Worm (Caenorhabditis elegans) whole organism, L1 larva: ENCODE measurements around the gene K02D10.8.

Source experiments
- C16A3.4 ChIP-seq: fragments of 150-350 bp; optimal IDR thresholded peaks from 2 replicates; lab custom pipeline; 2014; ENCODE audit warnings: missing biosample characterization, missing genetic modification characterization
- F16B12.6 ChIP-seq: fragments of 150-350 bp; optimal IDR thresholded peaks from 2 replicates; lab custom pipeline; 2014; ENCODE audit warnings: missing biosample characterization, missing genetic modification characterization
- aly-2 ChIP-seq: fragments of 150-350 bp; optimal IDR thresholded peaks from 2 replicates; lab custom pipeline; 2014; ENCODE audit warnings: missing biosample characterization, missing genetic modification characterization
- ama-1 ChIP-seq: fragments of 150-350 bp; optimal IDR thresholded peaks from 2 replicates; lab custom pipeline; 2014
- ceh-82 ChIP-seq, 3 experiments: fragments of 150-350 bp in 1 of 3; sonication (generic microtip) in 2 of 3; optimal IDR thresholded peaks; 2 replicates each; lab custom pipeline; 2014 to 2017; ENCODE audit warnings: missing biosample characterization in 3 of 3, missing genetic modification characterization in 3 of 3
- dsc-1 ChIP-seq: sonication (generic microtip); optimal IDR thresholded peaks from 2 replicates; lab custom pipeline; 2016; ENCODE audit warnings: mild to moderate bottlenecking, missing genetic modification characterization, missing compliant biosample characterization
- efl-1 ChIP-seq, 4 experiments: fragments of 150-350 bp; optimal IDR thresholded peaks in 3 of 4; peaks in 1 of 4; 1 replicate in 1 of 4; 2 replicates in 3 of 4; lab custom pipeline; 2014; ENCODE audit warnings: missing biosample characterization in 2 of 4, missing genetic modification characterization in 2 of 4, missing genetic modification reagents in 2 of 4
- elt-2 ChIP-seq: sonication (generic microtip); optimal IDR thresholded peaks from 2 replicates; lab custom pipeline; 2016; ENCODE audit warnings: missing genetic modification characterization, mild to moderate bottlenecking, inconsistent platforms, missing compliant biosample characterization, missing genetic modification reagents
- fkh-10 ChIP-seq: sonication (generic microtip); optimal IDR thresholded peaks from 2 replicates; lab custom pipeline; 2017; ENCODE audit warnings: missing biosample characterization, missing genetic modification reagents, missing genetic modification characterization
- hlh-17 ChIP-seq: fragments of 200-800 bp; sonication (Bioruptor generic); optimal IDR thresholded peaks from 2 replicates; lab custom pipeline; 2018; ENCODE audit warnings: missing genetic modification characterization, mild to moderate bottlenecking, missing compliant biosample characterization, moderate library complexity, borderline replicate concordance
- hlh-4 ChIP-seq: sonication (generic microtip); optimal IDR thresholded peaks from 2 replicates; lab custom pipeline; 2016; ENCODE audit warnings: mild to moderate bottlenecking, missing genetic modification characterization, missing compliant biosample characterization
- isw-1 ChIP-seq: fragments of 200-800 bp; sonication (Bioruptor generic); IDR thresholded peaks from 2 replicates; pipeline ENCODE4 v1.3.6; 2022; ENCODE audit warnings: missing genetic modification characterization, missing compliant biosample characterization
- jun-1 ChIP-seq: fragments of 150-350 bp; optimal IDR thresholded peaks from 2 replicates; lab custom pipeline; 2014; ENCODE audit warnings: missing biosample characterization, missing genetic modification reagents, missing genetic modification characterization
- lin-14 ChIP-seq: fragments of 200-800 bp; sonication (Bioruptor generic); optimal IDR thresholded peaks from 2 replicates; lab custom pipeline; 2018; ENCODE audit warnings: mild to moderate bottlenecking, missing genetic modification characterization, moderate library complexity, missing compliant biosample characterization
- lin-15B ChIP-seq: fragments of 150-350 bp; sonication (generic microtip); optimal IDR thresholded peaks from 3 replicates; lab custom pipeline; 2014; ENCODE audit warnings: missing biosample characterization, missing genetic modification characterization
- lir-3 ChIP-seq: sonication (generic microtip); optimal IDR thresholded peaks from 2 replicates; lab custom pipeline; 2016; ENCODE audit warnings: mild to moderate bottlenecking, missing genetic modification characterization, moderate library complexity, missing compliant biosample characterization; ENCODE audit not compliant: poor library complexity
- lsy-2 ChIP-seq, 2 experiments: fragments of 150-350 bp; optimal IDR thresholded peaks; 2 replicates each; lab custom pipeline; 2014; ENCODE audit warnings: missing biosample characterization in 2 of 2, missing genetic modification characterization in 2 of 2
- mab-9 ChIP-seq: fragments of 200-800 bp; sonication (Bioruptor generic); IDR thresholded peaks from 2 replicates; pipeline ENCODE4 v1.3.6; 2022; ENCODE audit warnings: missing genetic modification reagents, missing genetic modification characterization, missing compliant biosample characterization
- nhr-11 ChIP-seq: fragments of 150-350 bp; optimal IDR thresholded peaks from 2 replicates; lab custom pipeline; 2014; ENCODE audit warnings: missing biosample characterization, missing genetic modification characterization
- nhr-76 ChIP-seq: sonication (generic microtip); optimal IDR thresholded peaks from 2 replicates; lab custom pipeline; 2017; ENCODE audit warnings: missing biosample characterization, missing genetic modification characterization
- nhr-85 ChIP-seq: sonication (generic microtip); peaks from one replicate; lab custom pipeline; 2016; ENCODE audit warnings: missing genetic modification characterization, inconsistent platforms, missing compliant biosample characterization
- nhr-90 ChIP-seq: sonication (generic microtip); optimal IDR thresholded peaks from 2 replicates; lab custom pipeline; 2016; ENCODE audit warnings: mild to moderate bottlenecking, missing genetic modification characterization, missing compliant biosample characterization; ENCODE audit not compliant: poor library complexity
- pag-3 ChIP-seq: sonication (generic microtip); optimal IDR thresholded peaks from 2 replicates; lab custom pipeline; 2017; ENCODE audit warnings: missing genetic modification characterization, mild to moderate bottlenecking, missing compliant biosample characterization, antibody characterized with exemption, borderline replicate concordance; ENCODE audit not compliant: insufficient read depth
- pqm-1 ChIP-seq: sonication (generic microtip); optimal IDR thresholded peaks from 3 replicates; lab custom pipeline; 2017; ENCODE audit warnings: missing biosample characterization, missing genetic modification characterization
- rnt-1 ChIP-seq: sonication (generic microtip); optimal IDR thresholded peaks from 2 replicates; lab custom pipeline; 2016; ENCODE audit warnings: mild to moderate bottlenecking, missing genetic modification characterization, moderate library complexity, missing compliant biosample characterization
- snpc-4 ChIP-seq: fragments of 150-350 bp; optimal IDR thresholded peaks from 2 replicates; lab custom pipeline; 2014; ENCODE audit warnings: missing biosample characterization, missing genetic modification characterization
- tlp-1 ChIP-seq: fragments of 150-350 bp; optimal IDR thresholded peaks from 2 replicates; lab custom pipeline; 2014; ENCODE audit warnings: missing biosample characterization, missing genetic modification characterization
- unc-130 ChIP-seq: fragments of 150-350 bp; optimal IDR thresholded peaks from 2 replicates; lab custom pipeline; 2017; ENCODE audit warnings: missing biosample characterization, missing genetic modification characterization, inconsistent platforms
- unc-30 ChIP-seq: sonication (generic microtip); optimal IDR thresholded peaks from 2 replicates; lab custom pipeline; 2017; ENCODE audit warnings: missing biosample characterization, missing genetic modification characterization
- unc-86 ChIP-seq: sonication (generic microtip); optimal IDR thresholded peaks from 2 replicates; lab custom pipeline; 2016; ENCODE audit warnings: missing genetic modification characterization, missing compliant biosample characterization
- ztf-4 ChIP-seq: fragments of 150-350 bp; optimal IDR thresholded peaks from 2 replicates; lab custom pipeline; 2014; ENCODE audit warnings: missing biosample characterization, missing genetic modification characterization

Gene K02D10.8

ce11 chrIII:8741276-8741860, 44.8 kb upstream of the K02D10.8 start, which contains the start of gene pdhk-2 (continued):
- no peak for TF ChIP-seq hlh-4 (tag; lab: Kevin White, UChicago)
- peak; percentile 68 for TF ChIP-seq mab-9 (GFP tag; lab: Robert Waterston, UW)
- peak; percentile 88 for TF ChIP-seq ztf-4 (tag; lab: Kevin White, UChicago)
- TF ChIP-seq C16A3.4, result peak; percentile 97
- TF ChIP-seq unc-30 (tag; lab: Kevin White, UChicago), result no peak
- TF ChIP-seq ama-1 (lab: Kevin White, UChicago), result peak; percentile 74
- no peak for TF ChIP-seq pag-3 (tag; lab: Kevin White, UChicago)
- peak; percentile 97 for TF ChIP-seq nhr-90 (tag; lab: Kevin White, UChicago)
- TF ChIP-seq aly-2 (tag; lab: Kevin White, UChicago), result peak; percentile 78
- peak; percentile 94 for TF ChIP-seq unc-86
- TF ChIP-seq ceh-82 (tag; optimal IDR thresholded peaks at IDR 0.05; lab: Kevin White, UChicago), result peak; percentile 93 to 97 (median 94)

- TF ChIP-seq lir-3 (tag; lab: Kevin White, UChicago) (no peak), efl-1 (optimal IDR thresholded peaks at IDR 0.05; lab: Kevin White, UChicago) (no peak), efl-1 (GFP tag; optimal IDR thresholded peaks at IDR 0.05 in 1 of 2; lab: Kevin White, UChicago) (peak in 1 of 2 experiments; percentile 91)
Observed at ce11 chrIII:8741955-8742354, 44.2 kb upstream of the K02D10.8 start.

- TF ChIP-seq fkh-10 (GFP tag; lab: Kevin White, UChicago) (peak; percentile 70), efl-1 (optimal IDR thresholded peaks at IDR 0.05; lab: Kevin White, UChicago) (no peak), efl-1 (GFP tag; optimal IDR thresholded peaks at IDR 0.05 in 1 of 2; lab: Kevin White, UChicago) (peak in 1 of 2 experiments; percentile 72), hlh-17 (no peak)
Observed at ce11 chrIII:8742584-8742983, 43.6 kb upstream of the K02D10.8 start.

ce11 chrIII:8743796-8744404, 42.3 kb upstream of the K02D10.8 start, which contains the start of gene ZK370.6:
TSS of gene ZK370.6 (minus strand) at chrIII:8743846.
- no peak for TF ChIP-seq tlp-1 (tag; lab: Kevin White, UChicago)
- no peak for TF ChIP-seq unc-130 (tag; lab: Kevin White, UChicago)
- no peak for TF ChIP-seq lsy-2 (tag; optimal IDR thresholded peaks at IDR 0.05; lab: Kevin White, UChicago)
- no peak for TF ChIP-seq isw-1
- peak; percentile 16 for TF ChIP-seq lin-14 (GFP tag; lab: Kevin White, UChicago)
- no peak for TF ChIP-seq lir-3 (tag; lab: Kevin White, UChicago)
- TF ChIP-seq dsc-1, result no peak

ce11 chrIII:8744765-8745164, 41.4 kb upstream of the K02D10.8 start:
- TF ChIP-seq lin-15B (tag; lab: Kevin White, UChicago) (no peak), lin-14 (GFP tag; lab: Kevin White, UChicago) (peak; percentile 1)

ce11 chrIII:8745214-8745613, 41.0 kb upstream of the K02D10.8 start:
- no peak for TF ChIP-seq nhr-85 (tag; lab: Kevin White, UChicago)
- TF ChIP-seq nhr-11 (tag; lab: Kevin White, UChicago), result no peak
- TF ChIP-seq nhr-76, result no peak
- no peak for TF ChIP-seq rnt-1 (tag; lab: Kevin White, UChicago)
- no peak for TF ChIP-seq F16B12.6
- TF ChIP-seq, all 84 proteins: peak for 0

ce11 chrIII:8748620-8749019, 37.6 kb upstream of the K02D10.8 start:
- TF ChIP-seq elt-2 (tag; lab: Kevin White, UChicago) (peak; percentile 85), lin-14 (GFP tag; lab: Kevin White, UChicago) (peak; percentile 18), ceh-82 (tag; optimal IDR thresholded peaks at IDR 0.05; lab: Kevin White, UChicago) (no peak), nhr-11 (tag; lab: Kevin White, UChicago) (no peak), snpc-4 (tag; lab: Kevin White, UChicago) (no peak), pqm-1 (tag; lab: Kevin White, UChicago) (peak; percentile 68), jun-1 (tag; lab: Kevin White, UChicago) (peak; percentile 28)
- TF ChIP-seq, all 84 proteins: peak for 4
